Fruit fly (Drosophila melanogaster): ENCODE data around the gene CG7789.

CG7789 gene

dm6 chr3R:29834759-29835709 lies 32.0 kb downstream of the CG7789 start, which contains the start of gene Atg16:
Atg16 (minus strand) TSS chr3R:29835101.
- TF ChIP-seq usp (GFP tag; optimal IDR thresholded peaks at IDR 0.05) (no peak), Dll (optimal IDR thresholded peaks at IDR 0.05) (no peak), pan (optimal IDR thresholded peaks at IDR 0.05) (no peak), psq (optimal IDR thresholded peaks at IDR 0.05) (no peak), EcR (GFP tag; optimal IDR thresholded peaks at IDR 0.05) (no peak), CG8478 (optimal IDR thresholded peaks at IDR 0.05) (no peak)

dm6 chr3R:29835710-29836049 lies 32.7 kb downstream of the CG7789 start, which contains the start of gene Prtl99C:
Prtl99C (plus strand) TSS chr3R:29835950.
- TF ChIP-seq Dll (optimal IDR thresholded peaks at IDR 0.05) (no peak), EcR (GFP tag; optimal IDR thresholded peaks at IDR 0.05) (no peak), psq (optimal IDR thresholded peaks at IDR 0.05) (no peak), pan (optimal IDR thresholded peaks at IDR 0.05) (no peak), usp (GFP tag; optimal IDR thresholded peaks at IDR 0.05) (no peak), CG8478 (optimal IDR thresholded peaks at IDR 0.05) (no peak)

- no peak for TF ChIP-seq CG8478 (optimal IDR thresholded peaks at IDR 0.05)
- no peak for TF ChIP-seq EcR (GFP tag; optimal IDR thresholded peaks at IDR 0.05)
- TF ChIP-seq psq (optimal IDR thresholded peaks at IDR 0.05), result no peak
- no peak for TF ChIP-seq usp (GFP tag; optimal IDR thresholded peaks at IDR 0.05)
- TF ChIP-seq pan (optimal IDR thresholded peaks at IDR 0.05), result no peak
- TF ChIP-seq Dll (optimal IDR thresholded peaks at IDR 0.05), result no peak
Observed at dm6 chr3R:29836188-29836587, 33.2 kb downstream of the CG7789 start, which contains the start of gene CG42592. CG42592 (minus strand) TSS chr3R:29836288.

- TF ChIP-seq usp (GFP tag; optimal IDR thresholded peaks at IDR 0.05) (no peak), CG8478 (optimal IDR thresholded peaks at IDR 0.05) (no peak), EcR (GFP tag; optimal IDR thresholded peaks at IDR 0.05) (no peak), pan (optimal IDR thresholded peaks at IDR 0.05) (no peak), psq (optimal IDR thresholded peaks at IDR 0.05) (no peak), Dll (optimal IDR thresholded peaks at IDR 0.05) (no peak)
Observed at dm6 chr3R:29837771-29838170, 34.8 kb downstream of the CG7789 start.

dm6 chr3R:29838751-29839150 lies 35.8 kb downstream of the CG7789 start:
- TF ChIP-seq Dll (optimal IDR thresholded peaks at IDR 0.05) (no peak), pan (optimal IDR thresholded peaks at IDR 0.05) (no peak), usp (GFP tag; optimal IDR thresholded peaks at IDR 0.05) (no peak), CG8478 (optimal IDR thresholded peaks at IDR 0.05) (no peak), EcR (GFP tag; optimal IDR thresholded peaks at IDR 0.05) (no peak), psq (optimal IDR thresholded peaks at IDR 0.05) (no peak)

- no peak for TF ChIP-seq Dll (optimal IDR thresholded peaks at IDR 0.05)
- TF ChIP-seq CG8478 (optimal IDR thresholded peaks at IDR 0.05), result no peak
Observed at dm6 chr3R:29839707-29840311, 36.8 kb downstream of the CG7789 start.

- TF ChIP-seq usp (GFP tag; optimal IDR thresholded peaks at IDR 0.05), result no peak
- no peak for TF ChIP-seq CG8478 (optimal IDR thresholded peaks at IDR 0.05)
- no peak for TF ChIP-seq psq (optimal IDR thresholded peaks at IDR 0.05)
- no peak for TF ChIP-seq Dll (optimal IDR thresholded peaks at IDR 0.05)
- no peak for TF ChIP-seq pan (optimal IDR thresholded peaks at IDR 0.05)
- TF ChIP-seq EcR (GFP tag; optimal IDR thresholded peaks at IDR 0.05), result no peak
Observed at dm6 chr3R:29841293-29841791, 38.3 kb downstream of the CG7789 start, which contains the start of gene Cad99C. Cad99C (plus strand) TSS chr3R:29841657.

dm6 chr3R:29847126-29847525 lies 44.1 kb downstream of the CG7789 start:
- TF ChIP-seq psq (optimal IDR thresholded peaks at IDR 0.05) (no peak), Dll (optimal IDR thresholded peaks at IDR 0.05) (no peak)
